Worm (Caenorhabditis elegans) whole organism, L2 larva: Measurements from ENCODE around the gene fat-6.

Source experiments
- C34F6.9 ChIP-seq: fragments of 150-350 bp; optimal IDR thresholded peaks from 2 replicates; lab custom pipeline; 2014; ENCODE audit warnings: missing biosample characterization, missing genetic modification characterization
- F13H6.1 ChIP-seq: sonication (generic microtip); optimal IDR thresholded peaks from 2 replicates; lab custom pipeline; 2016; ENCODE audit warnings: missing genetic modification characterization, missing compliant biosample characterization
- Y55F3AM.14 ChIP-seq: fragments of 200-800 bp; sonication (Bioruptor generic); optimal IDR thresholded peaks from 2 replicates; lab custom pipeline; 2018; ENCODE audit warnings: mild to moderate bottlenecking, missing genetic modification characterization, missing compliant biosample characterization
- ZK546.5 ChIP-seq: sonication (generic microtip); optimal IDR thresholded peaks from 2 replicates; lab custom pipeline; 2017; ENCODE audit warnings: missing biosample characterization, missing genetic modification characterization
- alr-1 ChIP-seq: fragments of 150-350 bp; optimal IDR thresholded peaks from 2 replicates; lab custom pipeline; 2014; ENCODE audit warnings: missing biosample characterization, missing genetic modification characterization
- aly-2 ChIP-seq: fragments of 150-350 bp; optimal IDR thresholded peaks from 2 replicates; lab custom pipeline; 2014; ENCODE audit warnings: missing biosample characterization, missing genetic modification characterization
- ama-1 ChIP-seq: fragments of 150-350 bp; optimal IDR thresholded peaks from 2 replicates; lab custom pipeline; 2018; ENCODE audit warnings: inconsistent platforms
- blmp-1 ChIP-seq: sonication (generic microtip); optimal IDR thresholded peaks from 2 replicates; lab custom pipeline; 2017; ENCODE audit warnings: missing genetic modification characterization, mild to moderate bottlenecking, missing compliant biosample characterization, antibody characterized with exemption, moderate library complexity; ENCODE audit not compliant: insufficient read depth
- ceh-16 ChIP-seq: fragments of 150-350 bp; optimal IDR thresholded peaks from 2 replicates; lab custom pipeline; 2014; ENCODE audit warnings: missing biosample characterization, missing genetic modification characterization
- ceh-82 ChIP-seq: fragments of 150-350 bp; optimal IDR thresholded peaks from 2 replicates; lab custom pipeline; 2014; ENCODE audit warnings: missing biosample characterization, missing genetic modification characterization
- dmd-4 ChIP-seq: sonication (generic microtip); optimal IDR thresholded peaks from 2 replicates; lab custom pipeline; 2017; ENCODE audit warnings: missing biosample characterization, missing genetic modification characterization
- egl-27 ChIP-seq: sonication (generic microtip); optimal IDR thresholded peaks from 3 replicates; lab custom pipeline; 2017; ENCODE audit warnings: missing biosample characterization, missing genetic modification reagents, missing genetic modification characterization
- elt-1 ChIP-seq: fragments of 150-350 bp; optimal IDR thresholded peaks from 2 replicates; lab custom pipeline; 2014; ENCODE audit warnings: missing biosample characterization, missing genetic modification characterization
- elt-3 ChIP-seq: sonication (generic microtip); optimal IDR thresholded peaks from 2 replicates; lab custom pipeline; 2017; ENCODE audit warnings: missing biosample characterization, missing genetic modification characterization
- fos-1 ChIP-seq: fragments of 150-350 bp; optimal IDR thresholded peaks from 2 replicates; lab custom pipeline; 2014; ENCODE audit warnings: missing biosample characterization, missing genetic modification characterization
- lin-11 ChIP-seq: fragments of 150-350 bp; sonication (generic microtip); optimal IDR thresholded peaks from 2 replicates; lab custom pipeline; 2014; ENCODE audit warnings: missing biosample characterization, missing genetic modification characterization, inconsistent platforms, mixed read lengths
- lin-13 ChIP-seq: fragments of 150-350 bp; optimal IDR thresholded peaks from 2 replicates; lab custom pipeline; 2014; ENCODE audit warnings: missing biosample characterization, missing genetic modification reagents, missing genetic modification characterization
- lsy-2 ChIP-seq, 2 experiments: fragments of 150-350 bp in 1 of 2; sonication (generic microtip) in 1 of 2; optimal IDR thresholded peaks; 2 replicates each; lab custom pipeline; 2014 to 2017; ENCODE audit warnings: missing biosample characterization in 2 of 2, missing genetic modification characterization in 2 of 2
- nhr-10 ChIP-seq: sonication (generic microtip); optimal IDR thresholded peaks from 2 replicates; lab custom pipeline; 2017; ENCODE audit warnings: missing biosample characterization, missing genetic modification characterization
- nhr-11 ChIP-seq: fragments of 150-350 bp; optimal IDR thresholded peaks from 2 replicates; lab custom pipeline; 2014; ENCODE audit warnings: missing biosample characterization, missing genetic modification characterization
- nhr-12 ChIP-seq: fragments of 150-350 bp; optimal IDR thresholded peaks from 2 replicates; lab custom pipeline; 2014; ENCODE audit warnings: missing biosample characterization, missing genetic modification characterization
- nhr-129 ChIP-seq: fragments of 150-350 bp; optimal IDR thresholded peaks from 2 replicates; lab custom pipeline; 2014; ENCODE audit warnings: missing biosample characterization, missing genetic modification characterization
- nhr-21 ChIP-seq: fragments of 150-350 bp; optimal IDR thresholded peaks from 2 replicates; lab custom pipeline; 2014; ENCODE audit warnings: missing biosample characterization, missing genetic modification characterization
- nhr-23 ChIP-seq: fragments of 150-350 bp; optimal IDR thresholded peaks from 2 replicates; lab custom pipeline; 2014; ENCODE audit warnings: missing biosample characterization, missing genetic modification reagents, missing genetic modification characterization
- nhr-25 ChIP-seq: fragments of 150-350 bp; sonication (generic microtip); optimal IDR thresholded peaks from 3 replicates; lab custom pipeline; 2014; ENCODE audit warnings: missing biosample characterization, missing genetic modification characterization
- nhr-6 ChIP-seq: fragments of 150-350 bp; optimal IDR thresholded peaks from 2 replicates; lab custom pipeline; 2014; ENCODE audit warnings: missing biosample characterization, missing genetic modification characterization
- peb-1 ChIP-seq: fragments of 150-350 bp; optimal IDR thresholded peaks from 2 replicates; lab custom pipeline; 2014; ENCODE audit warnings: missing biosample characterization, missing genetic modification characterization
- skn-1 ChIP-seq: sonication (generic microtip); optimal IDR thresholded peaks from 2 replicates; lab custom pipeline; 2017; ENCODE audit warnings: missing biosample characterization, missing genetic modification characterization
- sma-3 ChIP-seq: sonication (generic microtip); optimal IDR thresholded peaks from 2 replicates; lab custom pipeline; 2016; ENCODE audit warnings: missing genetic modification reagents, missing genetic modification characterization, missing compliant biosample characterization
- sma-9 ChIP-seq, 2 experiments: fragments of 150-350 bp in 1 of 2; sonication (generic microtip) in 1 of 2; optimal IDR thresholded peaks; 2 replicates each; lab custom pipeline; 2014 to 2016; ENCODE audit warnings: missing genetic modification characterization in 2 of 2, mild to moderate bottlenecking in 1 of 2, missing biosample characterization in 1 of 2, missing compliant biosample characterization in 1 of 2, missing genetic modification reagents in 1 of 2, moderate library complexity in 1 of 2
- snpc-4 ChIP-seq: fragments of 150-350 bp; optimal IDR thresholded peaks from 2 replicates; lab custom pipeline; 2014; ENCODE audit warnings: missing biosample characterization, missing genetic modification characterization
- unc-55 ChIP-seq: fragments of 150-350 bp; sonication (generic microtip); optimal IDR thresholded peaks from 3 replicates; lab custom pipeline; 2014; ENCODE audit warnings: missing biosample characterization, missing genetic modification reagents, missing genetic modification characterization
- unc-62 ChIP-seq: fragments of 150-350 bp; optimal IDR thresholded peaks from 2 replicates; lab custom pipeline; 2014; ENCODE audit warnings: missing biosample characterization, missing genetic modification reagents, missing genetic modification characterization
- zag-1 ChIP-seq: fragments of 150-350 bp; optimal IDR thresholded peaks from 2 replicates; lab custom pipeline; 2014; ENCODE audit warnings: missing biosample characterization, missing genetic modification characterization
- ztf-1 ChIP-seq: fragments of 200-800 bp; sonication (Bioruptor generic); conservative IDR thresholded peaks from 2 replicates; pipeline ENCODE4 v1.3.6; 2022; ENCODE audit warnings: missing genetic modification characterization, missing compliant biosample characterization
- ztf-11 ChIP-seq: sonication (generic microtip); optimal IDR thresholded peaks from 2 replicates; lab custom pipeline; 2017; ENCODE audit warnings: missing biosample characterization, missing genetic modification characterization

The fat-6 gene

ce11 chrIV:11883478-11883877 is 32.0 kb downstream of the fat-6 start:
- TF ChIP-seq fos-1 (tag; lab: Kevin White, UChicago) (peak; percentile 9), aly-2 (no peak), nhr-11 (no peak), ceh-82 (tag; lab: Kevin White, UChicago) (no peak), sma-9 (GFP tag; optimal IDR thresholded peaks at IDR 0.05; lab: Kevin White, UChicago) (peak; percentile 15), sma-9 (tag; optimal IDR thresholded peaks at IDR 0.05; lab: Kevin White, UChicago) (no peak), nhr-21 (tag; lab: Kevin White, UChicago) (peak; percentile 48), unc-62 (GFP tag; lab: Kevin White, UChicago) (no peak), sma-3 (GFP tag; lab: Kevin White, UChicago) (no peak), blmp-1 (tag; lab: Kevin White, UChicago) (peak; percentile 62)

- TF ChIP-seq alr-1 (tag; lab: Kevin White, UChicago) (no peak), sma-9 (GFP tag; optimal IDR thresholded peaks at IDR 0.05; lab: Kevin White, UChicago) (peak; percentile 58), sma-9 (tag; optimal IDR thresholded peaks at IDR 0.05; lab: Kevin White, UChicago) (no peak), nhr-25 (tag; lab: Kevin White, UChicago) (no peak), elt-1 (peak; percentile 67), ceh-16 (tag; lab: Kevin White, UChicago) (peak; percentile 73), skn-1 (no peak)
Measured at ce11 chrIV:11882534-11882933, 33.0 kb downstream of the fat-6 start.

- TF ChIP-seq sma-3 (GFP tag; lab: Kevin White, UChicago), result no peak
- no peak for TF ChIP-seq fos-1 (tag; lab: Kevin White, UChicago)
- no peak for TF ChIP-seq nhr-23 (tag; lab: Kevin White, UChicago)
- TF ChIP-seq egl-27, result no peak
- TF ChIP-seq nhr-129 (tag; lab: Kevin White, UChicago), result no peak
- no peak for TF ChIP-seq peb-1 (tag; lab: Kevin White, UChicago)
- no peak for TF ChIP-seq nhr-12
- TF ChIP-seq nhr-6, result no peak
- TF ChIP-seq alr-1 (tag; lab: Kevin White, UChicago), result no peak
- no peak for TF ChIP-seq nhr-11
Measured at ce11 chrIV:11878249-11878648, 37.2 kb downstream of the fat-6 start, which contains the start of gene cutl-27. Gene cutl-27 (plus strand): TSS chrIV:11878549.

- TF ChIP-seq ZK546.5 (tag; lab: Kevin White, UChicago), result no peak
- no peak for TF ChIP-seq nhr-129 (tag; lab: Kevin White, UChicago)
- no peak for TF ChIP-seq ceh-16 (tag; lab: Kevin White, UChicago)
- TF ChIP-seq skn-1, result no peak
- no peak for TF ChIP-seq dmd-4
- no peak for TF ChIP-seq elt-3 (tag; lab: Kevin White, UChicago)
Measured at ce11 chrIV:11877674-11878073, 37.8 kb downstream of the fat-6 start, which contains the start of gene pph-2. Gene pph-2 (minus strand): TSS chrIV:11877774.

- TF ChIP-seq aly-2 (no peak), alr-1 (tag; lab: Kevin White, UChicago) (no peak), dmd-4 (no peak), egl-27 (no peak), sma-9 (GFP tag; optimal IDR thresholded peaks at IDR 0.05; lab: Kevin White, UChicago) (no peak), sma-9 (tag; optimal IDR thresholded peaks at IDR 0.05; lab: Kevin White, UChicago) (no peak), ceh-82 (tag; lab: Kevin White, UChicago) (no peak), F13H6.1 (tag; lab: Kevin White, UChicago) (no peak), lin-11 (tag; lab: Kevin White, UChicago) (no peak), snpc-4 (tag; lab: Kevin White, UChicago) (no peak), nhr-6 (no peak), peb-1 (tag; lab: Kevin White, UChicago) (no peak), ztf-11 (tag; lab: Kevin White, UChicago) (no peak), elt-1 (no peak)
Measured at ce11 chrIV:11871898-11872297, 43.6 kb downstream of the fat-6 start.

ce11 chrIV:11871083-11871482 is 44.4 kb downstream of the fat-6 start:
- TF ChIP-seq nhr-21 (tag; lab: Kevin White, UChicago) (no peak), snpc-4 (tag; lab: Kevin White, UChicago) (peak; percentile 4), lsy-2 (tag; optimal IDR thresholded peaks at IDR 0.05; lab: Kevin White, UChicago) (peak in 1 of 2 experiments; percentile 61), ama-1 (lab: Kevin White, UChicago) (no peak), nhr-23 (tag; lab: Kevin White, UChicago) (no peak), F13H6.1 (tag; lab: Kevin White, UChicago) (peak; percentile 8), nhr-6 (no peak), lin-11 (tag; lab: Kevin White, UChicago) (peak; percentile 37), fos-1 (tag; lab: Kevin White, UChicago) (peak; percentile 19), C34F6.9 (peak; percentile 65), Y55F3AM.14 (GFP tag; lab: Kevin White, UChicago) (no peak), zag-1 (tag; lab: Kevin White, UChicago) (peak; percentile 5), nhr-129 (tag; lab: Kevin White, UChicago) (peak; percentile 16), ztf-1 (GFP tag; lab: Robert Waterston, UW) (no peak), aly-2 (no peak), sma-9 (GFP tag; optimal IDR thresholded peaks at IDR 0.05; lab: Kevin White, UChicago) (no peak), sma-9 (tag; optimal IDR thresholded peaks at IDR 0.05; lab: Kevin White, UChicago) (no peak), unc-55 (GFP tag; lab: Kevin White, UChicago) (peak; percentile 50), nhr-10 (no peak), lin-13 (GFP tag; lab: Kevin White, UChicago) (peak; percentile 11), elt-3 (tag; lab: Kevin White, UChicago) (no peak)
